Fruit fly (Drosophila melanogaster) whole organism, embryonic: Measurements from ENCODE around the gene scrib.

Experiments
- Aef1 ChIP-seq: fragments of 200-800 bp; sonication (Bioruptor generic); IDR thresholded peaks from 3 replicates; pipeline ENCODE4 v1.3.6; 2022; ENCODE audit warnings: missing biosample characterization, missing genetic modification characterization
- B-H1 ChIP-seq: fragments of 200-800 bp; sonication (Bioruptor generic); IDR thresholded peaks from 3 replicates; pipeline ENCODE4 v1.3.6; 2022; ENCODE audit warnings: missing biosample characterization, missing genetic modification characterization
- B-H2 ChIP-seq: fragments of 200-800 bp; sonication (Bioruptor generic); optimal IDR thresholded peaks from 2 replicates; lab custom pipeline; 2018; ENCODE audit warnings: missing biosample characterization, mild to moderate bottlenecking, missing genetic modification characterization
- CG12744 ChIP-seq: fragments of 200-800 bp; sonication (Bioruptor generic); optimal IDR thresholded peaks from 2 replicates; lab custom pipeline; 2016; ENCODE audit warnings: missing biosample characterization, missing genetic modification characterization
- CG13287 ChIP-seq: fragments of 200-800 bp; sonication (Bioruptor generic); IDR thresholded peaks from 2 replicates; pipeline ENCODE4 v1.3.6; 2022; ENCODE audit warnings: missing biosample characterization, missing genetic modification characterization; ENCODE audit not compliant: partially characterized antibody
- CG13624 ChIP-seq: fragments of 200-800 bp; sonication (Bioruptor generic); optimal IDR thresholded peaks from 2 replicates; lab custom pipeline; 2016; ENCODE audit warnings: missing biosample characterization, missing genetic modification characterization
- CG14860 ChIP-seq: fragments of 200-800 bp; sonication (Bioruptor generic); IDR thresholded peaks from 3 replicates; pipeline ENCODE4 v1.3.6; 2022; ENCODE audit warnings: missing biosample characterization, missing genetic modification characterization; ENCODE audit not compliant: partially characterized antibody
- CG15011 ChIP-seq: fragments of 200-800 bp; sonication (Bioruptor generic); optimal IDR thresholded peaks from 3 replicates; lab custom pipeline; 2018; ENCODE audit warnings: missing biosample characterization, mild to moderate bottlenecking, missing genetic modification characterization
- CG15269 ChIP-seq: fragments of 200-800 bp; sonication (Bioruptor generic); optimal IDR thresholded peaks from 2 replicates; lab custom pipeline; 2018; ENCODE audit warnings: missing biosample characterization, mild to moderate bottlenecking, missing genetic modification characterization, moderate library complexity
- CG17361 ChIP-seq: fragments of 200-800 bp; sonication (Bioruptor generic); IDR thresholded peaks from 3 replicates; pipeline ENCODE4 v1.3.6; 2022; ENCODE audit warnings: missing biosample characterization, missing genetic modification characterization
- CG2678 ChIP-seq: fragments of 200-800 bp; sonication (Bioruptor generic); optimal IDR thresholded peaks from 3 replicates; lab custom pipeline; 2019; ENCODE audit warnings: missing biosample characterization, mild to moderate bottlenecking, missing genetic modification characterization, moderate library complexity
- CG3281 ChIP-seq: fragments of 200-800 bp; sonication (Bioruptor generic); optimal IDR thresholded peaks from 3 replicates; lab custom pipeline; 2017; ENCODE audit warnings: missing biosample characterization, mild to moderate bottlenecking, missing genetic modification characterization
- CG33213 ChIP-seq: fragments of 200-800 bp; sonication (Bioruptor generic); optimal IDR thresholded peaks from 3 replicates; lab custom pipeline; 2016; ENCODE audit warnings: missing biosample characterization, missing genetic modification characterization
- CG7928 ChIP-seq: fragments of 200-800 bp; sonication (Bioruptor generic); optimal IDR thresholded peaks from 2 replicates; lab custom pipeline; 2017; ENCODE audit warnings: missing biosample characterization, mild to moderate bottlenecking, missing genetic modification characterization
- CG8388 ChIP-seq: fragments of 200-800 bp; sonication (Bioruptor generic); optimal IDR thresholded peaks from 2 replicates; lab custom pipeline; 2019; ENCODE audit warnings: missing biosample characterization, mild to moderate bottlenecking, missing genetic modification characterization, moderate library complexity
- CHES-1-like ChIP-seq: fragments of 200-800 bp; sonication (Bioruptor generic); optimal IDR thresholded peaks from 2 replicates; lab custom pipeline; 2016; ENCODE audit warnings: missing biosample characterization, missing genetic modification characterization
- D ChIP-seq, 2 experiments: fragments of 200-800 bp in 1 of 2; fragments of >200 bp in 1 of 2; sonication (Bioruptor generic) in 1 of 2; optimal IDR thresholded peaks; 2 replicates in 1 of 2; 3 replicates in 1 of 2; lab custom pipeline; 2017; ENCODE audit warnings: mild to moderate bottlenecking in 1 of 2, missing biosample characterization in 1 of 2, missing genetic modification characterization in 1 of 2, missing genetic modification reagents in 1 of 2
- Dek ChIP-seq: fragments of 200-800 bp; sonication (Bioruptor generic); optimal IDR thresholded peaks from 3 replicates; lab custom pipeline; 2019; ENCODE audit warnings: missing biosample characterization, mild to moderate bottlenecking, missing genetic modification characterization, moderate library complexity
- Dp ChIP-seq: fragments of 200-800 bp; sonication (Bioruptor generic); optimal IDR thresholded peaks from 2 replicates; lab custom pipeline; 2018; ENCODE audit warnings: missing biosample characterization, mild to moderate bottlenecking, missing genetic modification characterization, moderate library complexity
- E2f2 ChIP-seq: fragments of 200-800 bp; sonication (Bioruptor generic); IDR thresholded peaks from 2 replicates; pipeline ENCODE4 v1.3.6; 2022; ENCODE audit warnings: missing biosample characterization, missing genetic modification characterization
- Hand ChIP-seq: fragments of 200-800 bp; sonication (Bioruptor generic); optimal IDR thresholded peaks from 2 replicates; lab custom pipeline; 2017; ENCODE audit warnings: mild to moderate bottlenecking, missing biosample characterization, missing genetic modification reagents, missing genetic modification characterization
- HmgD ChIP-seq: fragments of 200-800 bp; sonication (Bioruptor generic); optimal IDR thresholded peaks from 3 replicates; lab custom pipeline; 2016; ENCODE audit warnings: missing biosample characterization, missing genetic modification characterization
- HmgZ ChIP-seq: fragments of 200-800 bp; sonication (Bioruptor generic); optimal IDR thresholded peaks from 2 replicates; lab custom pipeline; 2018; ENCODE audit warnings: missing biosample characterization, mild to moderate bottlenecking, missing genetic modification characterization
- Hr3 ChIP-seq: fragments of 200-800 bp; sonication (Bioruptor generic); optimal IDR thresholded peaks from 3 replicates; lab custom pipeline; 2016; ENCODE audit warnings: missing biosample characterization, missing genetic modification characterization
- NfI ChIP-seq: fragments of 200-800 bp; sonication (Bioruptor generic); optimal IDR thresholded peaks from 3 replicates; lab custom pipeline; 2018; ENCODE audit warnings: missing biosample characterization, mild to moderate bottlenecking, missing genetic modification characterization, moderate library complexity
- Oaz ChIP-seq: fragments of 200-800 bp; sonication (Bioruptor generic); IDR thresholded peaks from 2 replicates; pipeline ENCODE4 v1.3.6; 2022; ENCODE audit warnings: missing biosample characterization, missing genetic modification characterization
- Optix ChIP-seq: fragments of 200-800 bp; sonication (Bioruptor generic); IDR thresholded peaks from 3 replicates; pipeline ENCODE4 v1.3.6; 2022; ENCODE audit warnings: missing biosample characterization, missing genetic modification characterization
- Ravus ChIP-seq: fragments of 200-800 bp; sonication (Bioruptor generic); IDR thresholded peaks from 2 replicates; pipeline ENCODE4 v1.3.6; 2022; ENCODE audit warnings: missing biosample characterization, missing genetic modification characterization
- Six4 ChIP-seq: fragments of 200-800 bp; sonication (Bioruptor generic); optimal IDR thresholded peaks from 2 replicates; lab custom pipeline; 2016; ENCODE audit warnings: missing biosample characterization, missing genetic modification characterization
- Spps ChIP-seq: fragments of 200-800 bp; sonication (Bioruptor generic); optimal IDR thresholded peaks from 2 replicates; lab custom pipeline; 2018; ENCODE audit warnings: missing biosample characterization, mild to moderate bottlenecking, missing genetic modification characterization
- Trl ChIP-seq, 3 experiments: fragments of >200 bp in 2 of 3; fragments of 200-800 bp in 1 of 3; sonication (Bioruptor generic) in 1 of 3; optimal IDR thresholded peaks; 2 replicates in 1 of 3; 3 replicates in 2 of 3; lab custom pipeline; 2016 to 2017; ENCODE audit warnings: missing biosample characterization in 1 of 3, missing genetic modification characterization in 1 of 3
- ac ChIP-seq: fragments of 200-800 bp; sonication (Bioruptor generic); optimal IDR thresholded peaks from 3 replicates; lab custom pipeline; 2017; ENCODE audit warnings: missing biosample characterization, mild to moderate bottlenecking, missing genetic modification characterization
- bab2 ChIP-seq: fragments of 200-800 bp; sonication (Bioruptor generic); optimal IDR thresholded peaks from 2 replicates; lab custom pipeline; 2016; ENCODE audit warnings: missing biosample characterization, missing genetic modification characterization
- cad ChIP-seq: fragments of >200 bp; optimal IDR thresholded peaks from 2 replicates; lab custom pipeline; 2017; ENCODE audit warnings: missing biosample characterization, missing genetic modification characterization
- ci ChIP-seq: fragments of 200-800 bp; sonication (Bioruptor generic); IDR thresholded peaks from 3 replicates; pipeline ENCODE4 v1.3.6; 2022; ENCODE audit warnings: missing biosample characterization, missing genetic modification characterization
- dysf ChIP-seq: fragments of 200-800 bp; sonication (Bioruptor generic); IDR thresholded peaks from 3 replicates; pipeline ENCODE4 v1.3.6; 2022; ENCODE audit warnings: missing biosample characterization, missing genetic modification characterization
- fru ChIP-seq: fragments of >200 bp; optimal IDR thresholded peaks from 2 replicates; lab custom pipeline; 2017
- gce ChIP-seq: fragments of 200-800 bp; sonication (Bioruptor generic); IDR thresholded peaks from 3 replicates; pipeline ENCODE4 v1.3.6; 2022; ENCODE audit warnings: missing biosample characterization, missing genetic modification characterization
- lab ChIP-seq: fragments of 200-800 bp; sonication (Bioruptor generic); optimal IDR thresholded peaks from 3 replicates; lab custom pipeline; 2017; ENCODE audit warnings: missing biosample characterization, missing genetic modification characterization, mild to moderate bottlenecking, moderate library complexity, missing genetic modification reagents
- nerfin-1 ChIP-seq: fragments of 200-800 bp; sonication (Bioruptor generic); optimal IDR thresholded peaks from 3 replicates; lab custom pipeline; 2019; ENCODE audit warnings: missing biosample characterization, mild to moderate bottlenecking, missing genetic modification characterization, moderate library complexity
- nom ChIP-seq: fragments of 200-800 bp; sonication (Bioruptor generic); optimal IDR thresholded peaks from 2 replicates; lab custom pipeline; 2017; ENCODE audit warnings: missing biosample characterization, missing genetic modification characterization, mild to moderate bottlenecking, moderate library complexity, missing genetic modification reagents
- p53 ChIP-seq: fragments of 200-800 bp; sonication (Bioruptor generic); optimal IDR thresholded peaks from 2 replicates; lab custom pipeline; 2016; ENCODE audit warnings: missing biosample characterization, missing genetic modification characterization
- phol ChIP-seq: fragments of 200-800 bp; sonication (Bioruptor generic); optimal IDR thresholded peaks from 3 replicates; lab custom pipeline; 2018; ENCODE audit warnings: missing biosample characterization, mild to moderate bottlenecking, missing genetic modification characterization, moderate library complexity
- scrt ChIP-seq: fragments of 200-800 bp; sonication (Bioruptor generic); optimal IDR thresholded peaks from 2 replicates; lab custom pipeline; 2018; ENCODE audit warnings: missing biosample characterization, mild to moderate bottlenecking, missing genetic modification characterization, moderate library complexity
- sd ChIP-seq: fragments of 200-800 bp; sonication (Bioruptor generic); optimal IDR thresholded peaks from 3 replicates; lab custom pipeline; 2018; ENCODE audit warnings: missing biosample characterization, mild to moderate bottlenecking, missing genetic modification characterization, moderate library complexity
- tgo ChIP-seq: fragments of 200-800 bp; sonication (Bioruptor generic); IDR thresholded peaks from 3 replicates; pipeline ENCODE4 v1.3.6; 2022; ENCODE audit warnings: missing biosample characterization, missing genetic modification characterization
- tna ChIP-seq: fragments of 200-800 bp; sonication (Bioruptor generic); IDR thresholded peaks from 2 replicates; pipeline ENCODE4 v1.3.6; 2022; ENCODE audit warnings: missing biosample characterization, missing genetic modification characterization; ENCODE audit not compliant: partially characterized antibody
- wor ChIP-seq: fragments of 200-800 bp; sonication (Bioruptor generic); IDR thresholded peaks from 2 replicates; pipeline ENCODE4 v1.3.6; 2022; ENCODE audit warnings: missing biosample characterization, missing genetic modification characterization
- yki ChIP-seq: fragments of >200 bp; optimal IDR thresholded peaks from 3 replicates; lab custom pipeline; 2018

The scrib gene

dm6 chr3R:26557532-26558244 is 21.5 kb downstream of the scrib start (continued):
- TF ChIP-seq Hand (peak; percentile 60), E2f2 (GFP tag; lab: Robert Waterston, UW) (peak; percentile 63), CG15269 (tag; lab: Kevin White, UChicago) (peak; percentile 84), Oaz (GFP tag; lab: Robert Waterston, UW) (0 out of 2 replicates have a peak, but pooled peaks have one; percentile 40), dysf (peak; percentile 90), CG7928 (GFP tag; lab: Kevin White, UChicago) (peak; percentile 30), Optix (GFP tag; lab: Robert Waterston, UW) (peak; percentile 73; the same call in 2 of the 3 replicates), NfI (GFP tag; lab: Kevin White, UChicago) (peak; percentile 76), CG3281 (GFP tag; lab: Kevin White, UChicago) (peak; percentile 78), HmgD (GFP tag; lab: Kevin White, UChicago) (peak; percentile 31), HmgZ (tag; lab: Kevin White, UChicago) (peak; percentile 82), Spps (tag; lab: Kevin White, UChicago) (no peak), nerfin-1 (tag; lab: Kevin White, UChicago) (peak; percentile 27), ci (peak; percentile 58; the same call in 2 of the 3 replicates), cad (GFP tag; lab: Kevin White, UChicago) (no peak), CG14860 (no peak), CG8388 (peak; percentile 50), CG17361 (GFP tag; lab: Robert Waterston, UW) (peak; percentile 50; the same call in 1 of the 3 replicates), sd (tag; lab: Kevin White, UChicago) (peak; percentile 91), yki (no peak), Dek (tag; lab: Kevin White, UChicago) (peak; percentile 68), CG12744 (GFP tag; lab: Kevin White, UChicago) (peak; percentile 46), CG2678 (tag; lab: Kevin White, UChicago) (peak; percentile 84), nom (no peak), Hr3 (GFP tag; lab: Kevin White, UChicago) (peak; percentile 69), bab2 (GFP tag; lab: Kevin White, UChicago) (peak; percentile 74), tna (GFP tag; lab: Robert Waterston, UW) (no peak), ac (GFP tag; lab: Kevin White, UChicago) (no peak), lab (GFP tag; lab: Kevin White, UChicago) (peak; percentile 96), B-H2 (peak; percentile 46), Ravus (GFP tag; lab: Robert Waterston, UW) (peak; percentile 44), CG33213 (GFP tag; lab: Kevin White, UChicago) (peak; percentile 2), scrt (GFP tag; lab: Kevin White, UChicago) (peak; percentile 70), Dp (GFP tag; lab: Kevin White, UChicago) (no peak), Six4 (GFP tag; lab: Kevin White, UChicago) (peak; percentile 40), phol (tag; lab: Kevin White, UChicago) (peak; percentile 61), fru (lab: Kevin White, UChicago) (no peak), wor (GFP tag; lab: Robert Waterston, UW) (peak; percentile 43; the same call in 1 of the 2 replicates), CHES-1-like (peak; percentile 83), gce (GFP tag; lab: Robert Waterston, UW) (no peak), Trl (optimal IDR thresholded peaks at IDR 0.05; lab: Kevin White, UChicago) (no peak), Trl (GFP tag; optimal IDR thresholded peaks at IDR 0.05; lab: Kevin White, UChicago) (peak; percentile 69), CG13624 (GFP tag; lab: Kevin White, UChicago) (peak; percentile 79), CG15011 (GFP tag; lab: Kevin White, UChicago) (peak; percentile 61), Aef1 (GFP tag; lab: Robert Waterston, UW) (peak; percentile 80), tgo (GFP tag; lab: Robert Waterston, UW) (peak; percentile 84), p53 (GFP tag; lab: Kevin White, UChicago) (peak; percentile 53), D (optimal IDR thresholded peaks at IDR 0.05; lab: Kevin White, UChicago) (no peak), D (GFP tag; optimal IDR thresholded peaks at IDR 0.05; lab: Kevin White, UChicago) (peak; percentile 53), CG13287 (GFP tag; lab: Robert Waterston, UW) (no peak), B-H1 (GFP tag; lab: Robert Waterston, UW) (peak; percentile 66; the same call in 2 of the 3 replicates)
